Worm (Caenorhabditis elegans): ENCODE data around the gene dcaf-13.

DNA sequence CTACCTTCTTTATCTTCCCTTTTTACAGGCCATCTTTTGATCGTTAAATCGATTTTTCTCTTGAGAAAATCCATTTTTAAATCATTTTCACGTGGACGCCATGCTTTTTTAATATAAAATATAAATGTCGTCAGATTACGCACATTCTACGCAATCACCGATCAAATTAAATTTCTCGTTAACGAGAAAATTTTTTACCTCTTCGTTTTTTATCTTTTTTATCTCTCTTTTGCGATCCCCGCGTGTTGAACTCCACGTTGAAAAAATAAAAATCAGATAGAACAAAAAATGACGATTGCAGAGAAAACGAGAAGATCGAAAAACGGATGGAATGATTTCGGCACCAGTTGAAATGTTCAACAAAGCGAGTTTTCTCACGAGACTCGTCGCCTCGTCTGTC is 4.7 kb downstream of the dcaf-13 start, which contains the start of gene bpnt-1:
- TF ChIP-seq zip-2 (tag; optimal IDR thresholded peaks at IDR 0.05): no peak
- TF ChIP-seq nhr-76 (tag; optimal IDR thresholded peaks at IDR 0.05): no peak
- no peak for TF ChIP-seq lin-13 (GFP tag; optimal IDR thresholded peaks at IDR 0.05)
- no peak for TF ChIP-seq ama-1 (optimal IDR thresholded peaks at IDR 0.05)
- no peak for TF ChIP-seq mxl-2 (GFP tag; conservative IDR thresholded peaks at IDR 0.05)
- TF ChIP-seq nhr-111 (GFP tag; optimal IDR thresholded peaks at IDR 0.05): no peak
- no peak for TF ChIP-seq attf-4 (tag; optimal IDR thresholded peaks at IDR 0.05)
- no peak for TF ChIP-seq zfp-3 (GFP tag; conservative IDR thresholded peaks at IDR 0.05)
- no peak for TF ChIP-seq nhr-102 (tag; optimal IDR thresholded peaks at IDR 0.05)
- TF ChIP-seq pha-4 (GFP tag; IDR thresholded peaks at IDR 0.05): no peak
- no peak for TF ChIP-seq pha-4 (tag; optimal IDR thresholded peaks at IDR 0.05)
